Fruit fly (Drosophila melanogaster): ENCODE measurements around the gene Fbxl7.

The Fbxl7 gene

DNA sequence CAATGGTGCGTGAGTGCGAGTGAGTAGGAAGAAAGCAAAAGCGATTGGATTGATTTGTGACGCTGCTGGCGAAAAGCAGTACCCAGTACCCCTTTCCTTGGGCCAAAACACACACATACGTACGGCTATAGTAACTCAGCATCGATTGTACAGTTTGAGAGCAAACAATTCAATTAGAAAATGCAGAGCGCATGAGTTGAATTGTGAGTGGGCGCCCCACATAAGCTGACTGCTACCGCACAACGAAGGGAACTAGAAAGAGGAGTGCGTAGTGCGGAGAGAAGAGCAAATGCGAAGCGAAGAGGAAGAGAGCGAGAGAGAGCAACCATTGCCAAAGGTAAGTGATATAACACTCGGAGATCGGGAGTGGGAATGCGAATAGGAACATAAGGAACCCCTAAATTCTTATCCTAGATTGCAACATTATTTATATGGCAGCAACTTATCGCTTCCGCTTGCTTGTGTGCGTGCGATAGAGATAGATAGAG lies 52.8 kb downstream of the Fbxl7 start:
- TF ChIP-seq Sp1 (GFP tag; optimal IDR thresholded peaks at IDR 0.05) (peak; percentile 29), Hr78 (GFP tag; optimal IDR thresholded peaks at IDR 0.05) (no peak), dl (GFP tag; optimal IDR thresholded peaks at IDR 0.05; ENCODE audit: insufficient read depth in 1 of 2, partially characterized antibody in 2 of 2) (peak; percentile 85 to 95), pan (optimal IDR thresholded peaks at IDR 0.05) (no peak), psq (GFP tag; optimal IDR thresholded peaks at IDR 0.05) (peak; percentile 99), Dif (GFP tag; optimal IDR thresholded peaks at IDR 0.05; ENCODE audit: partially characterized antibody) (peak; percentile 98), Vsx2 (GFP tag; optimal IDR thresholded peaks at IDR 0.05; ENCODE audit: partially characterized antibody) (peak; percentile 92), GATAd (GFP tag; optimal IDR thresholded peaks at IDR 0.05) (no peak)

- no peak for TF ChIP-seq Vsx2 (GFP tag; optimal IDR thresholded peaks at IDR 0.05; ENCODE audit: partially characterized antibody)
- TF ChIP-seq brk (GFP tag; optimal IDR thresholded peaks at IDR 0.05), result no peak
- TF ChIP-seq N (GFP tag; optimal IDR thresholded peaks at IDR 0.05), result no peak
- no peak for TF ChIP-seq GATAd (GFP tag; optimal IDR thresholded peaks at IDR 0.05)
- TF ChIP-seq foxo (GFP tag; optimal IDR thresholded peaks at IDR 0.05), result peak; percentile 9 to 85
- TF ChIP-seq HLH106 (tag; optimal IDR thresholded peaks at IDR 0.05), result peak; percentile 79
- no peak for TF ChIP-seq lola (GFP tag; optimal IDR thresholded peaks at IDR 0.05)
- no peak for TF ChIP-seq Myc (optimal IDR thresholded peaks at IDR 0.05)
- peak; percentile 37 for TF ChIP-seq Jra (GFP tag; optimal IDR thresholded peaks at IDR 0.05)
- TF ChIP-seq Abd-B (GFP tag; optimal IDR thresholded peaks at IDR 0.05), result no peak
- peak; percentile 66 for TF ChIP-seq sv (GFP tag; optimal IDR thresholded peaks at IDR 0.05)
- TF ChIP-seq ey (GFP tag; optimal IDR thresholded peaks at IDR 0.05), result peak; percentile 84
- TF ChIP-seq Hnf4 (GFP tag; optimal IDR thresholded peaks at IDR 0.05), result peak; percentile 63
- TF ChIP-seq sage (GFP tag; optimal IDR thresholded peaks at IDR 0.05), result no peak
- TF ChIP-seq rgr (GFP tag; optimal IDR thresholded peaks at IDR 0.05), result peak; percentile 80
- no peak for TF ChIP-seq dl (GFP tag; optimal IDR thresholded peaks at IDR 0.05; ENCODE audit: insufficient read depth in 1 of 2, partially characterized antibody in 2 of 2)
- TF ChIP-seq Mio (GFP tag; optimal IDR thresholded peaks at IDR 0.05), result peak; percentile 16
- TF ChIP-seq br (GFP tag; optimal IDR thresholded peaks at IDR 0.05), result peak; percentile 74
- TF ChIP-seq dmrt93B (GFP tag; optimal IDR thresholded peaks at IDR 0.05), result peak; percentile 37
- no peak for TF ChIP-seq usp (GFP tag; optimal IDR thresholded peaks at IDR 0.05)
- no peak for TF ChIP-seq tai (GFP tag; optimal IDR thresholded peaks at IDR 0.05)
- TF ChIP-seq Hr78 (GFP tag; optimal IDR thresholded peaks at IDR 0.05), result no peak
- TF ChIP-seq dsf (GFP tag; optimal IDR thresholded peaks at IDR 0.05; ENCODE audit: borderline replicate concordance), result no peak
- peak; percentile 37 for TF ChIP-seq Hr83 (GFP tag; optimal IDR thresholded peaks at IDR 0.05; ENCODE audit: poor library complexity, severe bottlenecking)
- no peak for TF ChIP-seq psq (GFP tag; optimal IDR thresholded peaks at IDR 0.05)
- peak; percentile 53 for TF ChIP-seq Sp1 (GFP tag; optimal IDR thresholded peaks at IDR 0.05)
- no peak for TF ChIP-seq Rel (GFP tag; optimal IDR thresholded peaks at IDR 0.05)
- no peak for TF ChIP-seq Rel (tag; optimal IDR thresholded peaks at IDR 0.05)
- TF ChIP-seq pan (optimal IDR thresholded peaks at IDR 0.05), result no peak
- TF ChIP-seq CrebA (GFP tag; optimal IDR thresholded peaks at IDR 0.05; ENCODE audit: borderline replicate concordance), result no peak
- TF ChIP-seq Dfd (GFP tag; optimal IDR thresholded peaks at IDR 0.05), result no peak
- TF ChIP-seq woc (GFP tag; optimal IDR thresholded peaks at IDR 0.05), result peak; percentile 33
- TF ChIP-seq CG9705 (GFP tag; optimal IDR thresholded peaks at IDR 0.05), result peak; percentile 1
- peak; percentile 84 for TF ChIP-seq fru (GFP tag; optimal IDR thresholded peaks at IDR 0.05)
- peak; percentile 29 for TF ChIP-seq CG32264 (GFP tag; optimal IDR thresholded peaks at IDR 0.05)
- TF ChIP-seq Dif (GFP tag; optimal IDR thresholded peaks at IDR 0.05; ENCODE audit: partially characterized antibody), result no peak
- TF ChIP-seq h (GFP tag; optimal IDR thresholded peaks at IDR 0.05), result peak; percentile 85
- peak; percentile 69 for TF ChIP-seq OdsH (GFP tag; optimal IDR thresholded peaks at IDR 0.05)
- no peak for TF ChIP-seq jim (GFP tag; optimal IDR thresholded peaks at IDR 0.05)
Measured at dm6 chr3R:15974235-15974634, 53.5 kb downstream of the Fbxl7 start.

DNA sequence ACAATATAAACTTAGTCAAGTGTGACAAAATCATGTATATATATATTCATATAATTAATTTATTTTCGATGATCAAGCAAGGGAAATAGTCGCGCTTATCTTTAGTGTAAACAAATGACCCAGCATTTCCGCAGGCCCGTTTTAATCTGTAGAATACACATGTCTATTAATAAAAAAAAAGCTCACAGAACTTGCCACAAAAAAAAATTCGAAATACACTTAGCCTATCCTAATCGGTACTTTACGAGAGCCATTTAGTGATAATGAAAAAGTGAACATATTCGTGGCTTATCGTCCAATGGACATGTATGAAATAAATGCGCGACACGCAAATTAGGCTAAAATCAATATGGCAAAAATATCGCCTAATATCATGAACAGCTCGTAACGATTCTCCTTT lies 54.5 kb downstream of the Fbxl7 start:
- TF ChIP-seq Dfd (GFP tag; optimal IDR thresholded peaks at IDR 0.05), result no peak
- no peak for TF ChIP-seq brk (GFP tag; optimal IDR thresholded peaks at IDR 0.05)
- no peak for TF ChIP-seq CrebA (GFP tag; optimal IDR thresholded peaks at IDR 0.05; ENCODE audit: borderline replicate concordance)
- TF ChIP-seq usp (GFP tag; optimal IDR thresholded peaks at IDR 0.05), result no peak
- no peak for TF ChIP-seq foxo (GFP tag; optimal IDR thresholded peaks at IDR 0.05)
- TF ChIP-seq Hr78 (GFP tag; optimal IDR thresholded peaks at IDR 0.05), result no peak
- no peak for TF ChIP-seq dsf (GFP tag; optimal IDR thresholded peaks at IDR 0.05; ENCODE audit: borderline replicate concordance)
- no peak for TF ChIP-seq sage (GFP tag; optimal IDR thresholded peaks at IDR 0.05)
- TF ChIP-seq Sp1 (GFP tag; optimal IDR thresholded peaks at IDR 0.05), result no peak
- no peak for TF ChIP-seq Hnf4 (GFP tag; optimal IDR thresholded peaks at IDR 0.05)
- TF ChIP-seq Mio (GFP tag; optimal IDR thresholded peaks at IDR 0.05), result no peak
- TF ChIP-seq sv (GFP tag; optimal IDR thresholded peaks at IDR 0.05), result no peak

All from whole organism, wandering third instar larva.